Worm (Caenorhabditis elegans): Measurements from ENCODE around the gene ceh-81.
"Not testable (repeated sequence)": the region's sequence is repeated elsewhere in the genome, so short reads cannot be mapped to it uniquely, and the experiment has no call there.

ceh-81 gene

DNA sequence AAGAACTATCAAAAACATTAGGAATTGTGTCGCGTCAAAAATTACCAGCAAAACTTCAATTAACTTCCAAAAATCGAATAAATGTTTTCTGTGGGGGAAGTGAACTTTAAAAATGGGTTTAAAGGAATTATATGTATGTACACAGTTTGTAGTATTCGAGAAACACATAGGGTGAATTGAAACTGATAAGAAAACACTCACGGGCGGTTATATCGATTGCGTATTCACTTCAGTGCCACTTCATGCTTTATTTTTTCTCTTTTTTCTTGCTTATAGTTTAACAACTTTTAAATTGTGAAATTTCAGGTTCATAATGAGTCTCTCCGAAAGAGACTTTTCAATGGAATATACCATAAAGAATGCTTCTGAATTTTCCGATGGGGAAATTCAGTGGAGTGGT is 45.0 kb downstream of the ceh-81 start, which contains the start of gene F36H5.14:
Gene F36H5.14, plus strand, starts transcription at position 301 of the 400 bp plus-strand sequence.
- TF ChIP-seq attf-5 (GFP tag; optimal IDR thresholded peaks at IDR 0.05); B0261.1 (tag; optimal IDR thresholded peaks at IDR 0.05); rec-8 (tag; optimal IDR thresholded peaks at IDR 0.05): not testable (repeated sequence)
